Worm (Caenorhabditis elegans) whole organism, late embryonic: ENCODE data around the gene agt-2.
A peak's percentile ranks its signal among the peaks of the same experiment; 100 is the strongest.

ENCODE experiments used
- K02D7.2 ChIP-seq: sonication (generic microtip); optimal IDR thresholded peaks from 2 replicates; lab custom pipeline; 2017; ENCODE audit warnings: mild to moderate bottlenecking, missing genetic modification characterization, missing compliant biosample characterization
- T23F11.4 ChIP-seq: fragments of 200-800 bp; sonication (Bioruptor generic); optimal IDR thresholded peaks from 2 replicates; lab custom pipeline; 2018; ENCODE audit warnings: mild to moderate bottlenecking, missing genetic modification characterization, missing compliant biosample characterization
- Y22D7AL.16 ChIP-seq: sonication (generic microtip); optimal IDR thresholded peaks from 2 replicates; lab custom pipeline; 2016; ENCODE audit warnings: missing genetic modification characterization, missing compliant biosample characterization
- ahr-1 ChIP-seq: sonication (generic microtip); optimal IDR thresholded peaks from 2 replicates; lab custom pipeline; 2016; ENCODE audit warnings: missing genetic modification characterization, missing compliant biosample characterization
- ceh-14 ChIP-seq: sonication (generic microtip); optimal IDR thresholded peaks from 2 replicates; lab custom pipeline; 2016; ENCODE audit warnings: missing genotype, missing genetic modification characterization, missing compliant biosample characterization
- ceh-18 ChIP-seq: sonication (generic microtip); optimal IDR thresholded peaks from 2 replicates; lab custom pipeline; 2016; ENCODE audit warnings: missing genetic modification characterization, missing compliant biosample characterization
- ceh-19 ChIP-seq: fragments of 200-800 bp; sonication (Bioruptor generic); optimal IDR thresholded peaks from 2 replicates; lab custom pipeline; 2018; ENCODE audit warnings: mild to moderate bottlenecking, missing genetic modification characterization, missing compliant biosample characterization
- ceh-2 ChIP-seq: sonication (generic microtip); optimal IDR thresholded peaks from 2 replicates; lab custom pipeline; 2016; ENCODE audit warnings: missing genotype, missing genetic modification characterization, missing compliant biosample characterization
- ceh-22 ChIP-seq: sonication (generic microtip); optimal IDR thresholded peaks from 2 replicates; lab custom pipeline; 2017; ENCODE audit warnings: missing biosample characterization, missing genetic modification characterization
- ceh-24 ChIP-seq: sonication (generic microtip); optimal IDR thresholded peaks from 2 replicates; lab custom pipeline; 2016; ENCODE audit warnings: mild to moderate bottlenecking, missing genetic modification characterization, missing compliant biosample characterization
- ceh-30 ChIP-seq: fragments of 150-350 bp; optimal IDR thresholded peaks from 2 replicates; lab custom pipeline; 2014; ENCODE audit warnings: missing biosample characterization, missing genetic modification characterization
- ceh-31 ChIP-seq: sonication (generic microtip); optimal IDR thresholded peaks from 2 replicates; lab custom pipeline; 2016; ENCODE audit warnings: missing genetic modification characterization, missing compliant biosample characterization
- ceh-45 ChIP-seq: fragments of 200-800 bp; sonication (Bioruptor generic); IDR thresholded peaks from 2 replicates; pipeline ENCODE4 v1.3.6; 2022; ENCODE audit warnings: missing genetic modification reagents, missing genetic modification characterization, missing compliant biosample characterization
- dmd-4 ChIP-seq: sonication (generic microtip); optimal IDR thresholded peaks from 2 replicates; lab custom pipeline; 2016; ENCODE audit warnings: borderline replicate concordance, missing genetic modification characterization, missing compliant biosample characterization
- elt-2 ChIP-seq: sonication (generic microtip); optimal IDR thresholded peaks from 2 replicates; lab custom pipeline; 2016; ENCODE audit warnings: missing genetic modification reagents, missing genetic modification characterization, missing compliant biosample characterization
- elt-4 ChIP-seq: sonication (generic microtip); optimal IDR thresholded peaks from 2 replicates; lab custom pipeline; 2016; ENCODE audit warnings: missing genetic modification characterization, missing compliant biosample characterization
- ets-4 ChIP-seq: sonication (generic microtip); optimal IDR thresholded peaks from 2 replicates; lab custom pipeline; 2016; ENCODE audit warnings: missing genetic modification characterization, missing compliant biosample characterization
- fax-1 ChIP-seq: sonication (generic microtip); optimal IDR thresholded peaks from 2 replicates; lab custom pipeline; 2016; ENCODE audit warnings: missing genotype, missing genetic modification characterization, missing compliant biosample characterization
- fkh-10 ChIP-seq: fragments of 150-350 bp; optimal IDR thresholded peaks from 2 replicates; lab custom pipeline; 2014; ENCODE audit warnings: missing biosample characterization, missing genetic modification reagents, missing genetic modification characterization
- fkh-6 ChIP-seq: sonication (generic microtip); optimal IDR thresholded peaks from 2 replicates; lab custom pipeline; 2016; ENCODE audit warnings: missing genetic modification characterization, missing compliant biosample characterization
- hlh-30 ChIP-seq: sonication (generic microtip); optimal IDR thresholded peaks from 2 replicates; lab custom pipeline; 2017; ENCODE audit warnings: antibody characterized with exemption, missing genetic modification characterization, missing compliant biosample characterization; ENCODE audit not compliant: insufficient read depth
- hlh-6 ChIP-seq: sonication (generic microtip); optimal IDR thresholded peaks from 2 replicates; lab custom pipeline; 2016; ENCODE audit warnings: missing genotype, missing genetic modification characterization, missing compliant biosample characterization
- hlh-8 ChIP-seq: sonication (generic microtip); optimal IDR thresholded peaks from 2 replicates; lab custom pipeline; 2016; ENCODE audit warnings: missing genotype, missing genetic modification characterization, missing compliant biosample characterization
- lim-6 ChIP-seq: sonication (generic microtip); optimal IDR thresholded peaks from 2 replicates; lab custom pipeline; 2016; ENCODE audit warnings: missing genetic modification characterization, missing compliant biosample characterization
- lin-11 ChIP-seq: fragments of 200-800 bp; sonication (Bioruptor generic); optimal IDR thresholded peaks from 2 replicates; lab custom pipeline; 2018; ENCODE audit warnings: mild to moderate bottlenecking, missing genetic modification characterization, missing compliant biosample characterization
- nfya-1 ChIP-seq: sonication (generic microtip); optimal IDR thresholded peaks from 2 replicates; lab custom pipeline; 2017; ENCODE audit warnings: missing genetic modification characterization, mild to moderate bottlenecking, missing compliant biosample characterization, antibody characterized with exemption, moderate library complexity
- nhr-11 ChIP-seq: fragments of 150-350 bp; optimal IDR thresholded peaks from 2 replicates; lab custom pipeline; 2014; ENCODE audit warnings: missing biosample characterization, missing genetic modification characterization
- nhr-232 ChIP-seq: sonication (generic microtip); optimal IDR thresholded peaks from 2 replicates; lab custom pipeline; 2016; ENCODE audit warnings: missing genetic modification characterization, missing compliant biosample characterization
- npax-4 ChIP-seq: sonication (generic microtip); optimal IDR thresholded peaks from 2 replicates; lab custom pipeline; 2016; ENCODE audit warnings: missing genetic modification characterization, missing compliant biosample characterization
- pag-3 ChIP-seq: sonication (generic microtip); optimal IDR thresholded peaks from 2 replicates; lab custom pipeline; 2016; ENCODE audit warnings: missing compliant biosample characterization, missing genetic modification characterization, borderline replicate concordance
- pat-9 ChIP-seq: fragments of 200-800 bp; sonication (Bioruptor generic); optimal IDR thresholded peaks from 2 replicates; lab custom pipeline; 2018; ENCODE audit warnings: mild to moderate bottlenecking, missing genetic modification characterization, moderate library complexity, missing compliant biosample characterization
- pax-1 ChIP-seq: fragments of 150-350 bp; optimal IDR thresholded peaks from 2 replicates; lab custom pipeline; 2014; ENCODE audit warnings: missing biosample characterization, missing genetic modification characterization
- pqm-1 ChIP-seq: sonication (generic microtip); optimal IDR thresholded peaks from 2 replicates; lab custom pipeline; 2016; ENCODE audit warnings: missing genetic modification characterization, missing compliant biosample characterization
- pros-1 ChIP-seq: fragments of 150-350 bp; optimal IDR thresholded peaks from 2 replicates; lab custom pipeline; 2014; ENCODE audit warnings: missing biosample characterization, missing genetic modification reagents, missing genetic modification characterization
- ref-2 ChIP-seq: sonication (generic microtip); optimal IDR thresholded peaks from 2 replicates; lab custom pipeline; 2016; ENCODE audit warnings: missing genetic modification characterization, missing compliant biosample characterization
- rnt-1 ChIP-seq: sonication (generic microtip); optimal IDR thresholded peaks from 2 replicates; lab custom pipeline; 2016; ENCODE audit warnings: missing genetic modification characterization, missing compliant biosample characterization
- sdc-2 ChIP-seq: sonication (generic microtip); optimal IDR thresholded peaks from 2 replicates; lab custom pipeline; 2016; ENCODE audit warnings: missing genotype, missing genetic modification characterization, missing compliant biosample characterization
- sox-2 ChIP-seq: fragments of 200-800 bp; sonication (Bioruptor generic); IDR thresholded peaks from 2 replicates; pipeline ENCODE4 v1.3.6; 2022; ENCODE audit warnings: missing genetic modification reagents, missing genetic modification characterization, missing compliant biosample characterization
- sox-4 ChIP-seq: sonication (generic microtip); optimal IDR thresholded peaks from 2 replicates; lab custom pipeline; 2017; ENCODE audit warnings: mild to moderate bottlenecking, missing genetic modification characterization, inconsistent platforms, missing compliant biosample characterization
- syd-9 ChIP-seq: sonication (generic microtip); optimal IDR thresholded peaks from 2 replicates; lab custom pipeline; 2016; ENCODE audit warnings: mild to moderate bottlenecking, missing genetic modification characterization, moderate library complexity, missing compliant biosample characterization
- tbx-2 ChIP-seq: sonication (generic microtip); optimal IDR thresholded peaks from 2 replicates; lab custom pipeline; 2016; ENCODE audit warnings: missing genetic modification characterization, missing compliant biosample characterization
- tbx-7 ChIP-seq: sonication (generic microtip); optimal IDR thresholded peaks from 2 replicates; lab custom pipeline; 2016; ENCODE audit warnings: missing genotype, missing genetic modification characterization, missing compliant biosample characterization
- ttx-3 ChIP-seq: sonication (generic microtip); optimal IDR thresholded peaks from 2 replicates; lab custom pipeline; 2016; ENCODE audit warnings: missing genetic modification reagents, missing genetic modification characterization, missing compliant biosample characterization
- unc-42 ChIP-seq: sonication (generic microtip); optimal IDR thresholded peaks from 2 replicates; lab custom pipeline; 2016; ENCODE audit warnings: missing genotype, missing genetic modification characterization, missing compliant biosample characterization
- unc-55 ChIP-seq: sonication (generic microtip); optimal IDR thresholded peaks from 2 replicates; lab custom pipeline; 2017; ENCODE audit warnings: missing biosample characterization, missing genetic modification reagents, missing genetic modification characterization
- zip-5 ChIP-seq: sonication (generic microtip); optimal IDR thresholded peaks from 2 replicates; lab custom pipeline; 2016; ENCODE audit warnings: missing genetic modification characterization, missing compliant biosample characterization

The agt-2 gene

ce11 chrII:5328912-5329311, 44.7 kb downstream of the agt-2 start:
- TF ChIP-seq pros-1 (tag; lab: Kevin White, UChicago) (no peak), npax-4 (tag; lab: Kevin White, UChicago) (no peak), fax-1 (tag; lab: Kevin White, UChicago) (no peak), pag-3 (tag; lab: Kevin White, UChicago) (no peak), sox-4 (tag; lab: Kevin White, UChicago) (no peak), K02D7.2 (tag; lab: Kevin White, UChicago) (no peak), elt-2 (tag; lab: Kevin White, UChicago) (no peak), ceh-22 (no peak), ahr-1 (no peak), ceh-2 (no peak), lim-6 (no peak), fkh-6 (tag; lab: Kevin White, UChicago) (no peak), ceh-24 (tag; lab: Kevin White, UChicago) (no peak), pax-1 (tag; lab: Kevin White, UChicago) (no peak), nhr-232 (tag; lab: Kevin White, UChicago) (no peak), pqm-1 (no peak)

DNA sequence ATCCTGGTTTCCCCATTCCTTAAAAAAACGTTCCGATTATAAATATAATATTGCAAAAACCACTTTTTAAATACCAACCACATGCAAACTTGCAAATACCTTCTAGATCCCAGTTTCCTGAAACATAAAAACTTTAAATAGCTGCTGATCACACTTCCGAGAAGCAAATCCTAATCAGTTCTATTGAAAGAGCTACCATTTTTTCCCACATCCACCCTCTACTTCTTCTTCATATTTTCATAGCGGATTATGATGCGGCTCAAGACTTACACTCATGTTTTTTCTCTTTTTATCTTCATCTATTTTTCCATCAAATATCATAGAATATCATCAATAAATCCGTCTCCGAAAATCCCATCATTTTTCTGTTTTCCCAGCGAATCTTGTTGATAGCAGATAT, 46.7 kb downstream of the agt-2 start:
- TF ChIP-seq lim-6 (no peak), ceh-18 (tag; lab: Kevin White, UChicago) (no peak), fkh-10 (GFP tag; lab: Kevin White, UChicago) (no peak), nhr-232 (tag; lab: Kevin White, UChicago) (no peak), nfya-1 (tag; lab: Kevin White, UChicago) (no peak), unc-42 (tag; lab: Kevin White, UChicago) (no peak), sdc-2 (tag; lab: Kevin White, UChicago) (no peak), ceh-14 (tag; lab: Kevin White, UChicago) (no peak)

- TF ChIP-seq dmd-4 (no peak), ttx-3 (no peak), sdc-2 (tag; lab: Kevin White, UChicago) (no peak), ceh-31 (peak; percentile 32), nhr-11 (tag; lab: Kevin White, UChicago) (no peak), ceh-19 (GFP tag; lab: Kevin White, UChicago) (no peak), syd-9 (no peak), ceh-24 (tag; lab: Kevin White, UChicago) (no peak), fkh-6 (tag; lab: Kevin White, UChicago) (no peak), Y22D7AL.16 (tag; lab: Kevin White, UChicago) (no peak), ceh-2 (no peak), fkh-10 (GFP tag; lab: Kevin White, UChicago) (peak; percentile 15), hlh-6 (no peak), ets-4 (tag; lab: Kevin White, UChicago) (no peak), sox-2 (GFP tag; lab: Robert Waterston, UW) (no peak), npax-4 (tag; lab: Kevin White, UChicago) (no peak), nfya-1 (tag; lab: Kevin White, UChicago) (no peak), pat-9 (tag; lab: Kevin White, UChicago) (no peak), rnt-1 (tag; lab: Kevin White, UChicago) (peak; percentile 27), ceh-18 (tag; lab: Kevin White, UChicago) (peak; percentile 28), T23F11.4 (GFP tag; lab: Kevin White, UChicago) (no peak), ceh-45 (GFP tag; lab: Robert Waterston, UW) (no peak), hlh-8 (tag; lab: Kevin White, UChicago) (no peak), elt-4 (tag; lab: Kevin White, UChicago) (no peak), zip-5 (no peak), ahr-1 (no peak), elt-2 (tag; lab: Kevin White, UChicago) (peak; percentile 26), lin-11 (no peak), pag-3 (tag; lab: Kevin White, UChicago) (no peak), unc-42 (tag; lab: Kevin White, UChicago) (peak; percentile 8), ref-2 (no peak), nhr-232 (tag; lab: Kevin White, UChicago) (no peak), unc-55 (peak; percentile 52), tbx-7 (tag; lab: Kevin White, UChicago) (no peak), tbx-2 (tag; lab: Kevin White, UChicago) (peak; percentile 21), ceh-14 (tag; lab: Kevin White, UChicago) (no peak), ceh-30 (tag; lab: Kevin White, UChicago) (no peak), sox-4 (tag; lab: Kevin White, UChicago) (no peak), hlh-30 (tag; lab: Kevin White, UChicago) (no peak)
Measured at ce11 chrII:5326024-5326627, 47.5 kb downstream of the agt-2 start.
